Worm (Caenorhabditis elegans): Measurements from ENCODE around the gene ttr-25.

DNA sequence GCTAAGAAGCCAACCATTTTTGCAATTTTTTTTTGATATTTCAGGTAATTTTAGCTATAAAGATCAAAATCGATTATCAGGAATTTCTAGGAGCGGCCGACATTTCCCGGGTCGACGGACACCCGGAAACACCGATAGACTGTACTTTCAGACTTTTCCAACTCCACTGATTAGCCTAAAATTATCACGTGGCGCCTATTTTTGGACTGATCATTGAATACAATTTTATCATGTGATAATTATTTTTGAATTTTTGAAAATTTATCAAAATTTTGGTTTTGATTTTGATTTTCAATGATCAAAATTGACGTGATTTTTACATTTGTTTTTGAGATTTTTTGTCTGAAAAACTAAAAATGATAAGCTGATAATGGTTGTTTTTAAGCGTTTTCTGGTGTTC lies 21.8 kb downstream of the ttr-25 start:
- no peak for TF ChIP-seq fkh-8 (tag; optimal IDR thresholded peaks at IDR 0.05)
- TF ChIP-seq nhr-76 (tag; optimal IDR thresholded peaks at IDR 0.05): no peak
- no peak for TF ChIP-seq nhr-12 (tag; optimal IDR thresholded peaks at IDR 0.05)

All from whole organism, L1 larva.